Fruit fly (Drosophila melanogaster) whole organism, embryonic: ENCODE measurements around the gene Drs.

Source experiments
- Atf3 ChIP-seq: fragments of 200-800 bp; sonication (Bioruptor generic); optimal IDR thresholded peaks from 3 replicates; lab custom pipeline; 2016; ENCODE audit warnings: missing biosample characterization, missing genetic modification characterization
- B-H2 ChIP-seq: fragments of 200-800 bp; sonication (Bioruptor generic); optimal IDR thresholded peaks from 2 replicates; lab custom pipeline; 2018; ENCODE audit warnings: missing biosample characterization, mild to moderate bottlenecking, missing genetic modification characterization
- Bgb ChIP-seq: fragments of 200-800 bp; sonication (Bioruptor generic); IDR thresholded peaks from 2 replicates; pipeline ENCODE4 v1.3.6; 2022; ENCODE audit warnings: missing biosample characterization, missing genetic modification characterization; ENCODE audit not compliant: partially characterized antibody
- Blimp-1 ChIP-seq: fragments of 200-800 bp; sonication (Bioruptor generic); optimal IDR thresholded peaks from 3 replicates; lab custom pipeline; 2018; ENCODE audit warnings: missing biosample characterization, missing genetic modification characterization, mild to moderate bottlenecking, moderate library complexity, missing genetic modification reagents
- CG10321 ChIP-seq: fragments of 200-800 bp; sonication (Bioruptor generic); IDR thresholded peaks from 2 replicates; pipeline ENCODE4 v1.3.6; 2022; ENCODE audit warnings: missing biosample characterization, missing genetic modification characterization
- CG10654 ChIP-seq: fragments of 200-800 bp; sonication (Bioruptor generic); optimal IDR thresholded peaks from 2 replicates; lab custom pipeline; 2016; ENCODE audit warnings: missing biosample characterization, missing genetic modification characterization
- CG10959 ChIP-seq: fragments of 200-800 bp; sonication (Bioruptor generic); IDR thresholded peaks from 2 replicates; pipeline ENCODE4 v1.3.6; 2022; ENCODE audit warnings: missing biosample characterization, missing genetic modification characterization
- CG10979 ChIP-seq: fragments of 200-800 bp; sonication (Bioruptor generic); optimal IDR thresholded peaks from 2 replicates; lab custom pipeline; 2018; ENCODE audit warnings: missing biosample characterization, mild to moderate bottlenecking, missing genetic modification characterization, moderate library complexity
- CG11504 ChIP-seq: fragments of 200-800 bp; sonication (Bioruptor generic); optimal IDR thresholded peaks from 3 replicates; lab custom pipeline; 2019; ENCODE audit warnings: missing biosample characterization, mild to moderate bottlenecking, missing genetic modification characterization, moderate library complexity
- CG12219 ChIP-seq: fragments of 200-800 bp; sonication (Bioruptor generic); optimal IDR thresholded peaks from 3 replicates; lab custom pipeline; 2018; ENCODE audit warnings: missing biosample characterization, mild to moderate bottlenecking, missing genetic modification characterization
- CG13424 ChIP-seq: fragments of 200-800 bp; sonication (Bioruptor generic); optimal IDR thresholded peaks from 2 replicates; lab custom pipeline; 2019; ENCODE audit warnings: missing biosample characterization, mild to moderate bottlenecking, missing genetic modification characterization, moderate library complexity
- CG13624 ChIP-seq: fragments of 200-800 bp; sonication (Bioruptor generic); optimal IDR thresholded peaks from 2 replicates; lab custom pipeline; 2016; ENCODE audit warnings: missing biosample characterization, missing genetic modification characterization
- CG14441 ChIP-seq: fragments of 200-800 bp; sonication (Bioruptor generic); IDR thresholded peaks from 2 replicates; pipeline ENCODE4 v1.3.6; 2022; ENCODE audit warnings: missing biosample characterization, missing genetic modification characterization
- CG15011 ChIP-seq: fragments of 200-800 bp; sonication (Bioruptor generic); optimal IDR thresholded peaks from 3 replicates; lab custom pipeline; 2018; ENCODE audit warnings: missing biosample characterization, mild to moderate bottlenecking, missing genetic modification characterization
- CG1603 ChIP-seq: fragments of 200-800 bp; sonication (Bioruptor generic); optimal IDR thresholded peaks from 2 replicates; lab custom pipeline; 2019; ENCODE audit warnings: missing biosample characterization, mild to moderate bottlenecking, missing genetic modification characterization, moderate library complexity
- CG17612 ChIP-seq: fragments of 200-800 bp; sonication (Bioruptor generic); IDR thresholded peaks from 2 replicates; pipeline ENCODE4 v1.3.6; 2022; ENCODE audit warnings: missing biosample characterization, missing genetic modification characterization
- CG18476 ChIP-seq: fragments of 200-800 bp; sonication (Bioruptor generic); optimal IDR thresholded peaks from 2 replicates; lab custom pipeline; 2016; ENCODE audit warnings: missing biosample characterization, mild to moderate bottlenecking, missing genetic modification characterization
- CG31365 ChIP-seq: fragments of 200-800 bp; sonication (Bioruptor generic); optimal IDR thresholded peaks from 2 replicates; lab custom pipeline; 2018; ENCODE audit warnings: missing biosample characterization, mild to moderate bottlenecking, missing genetic modification characterization
- CG31388 ChIP-seq: fragments of 200-800 bp; sonication (Bioruptor generic); optimal IDR thresholded peaks from 2 replicates; lab custom pipeline; 2016; ENCODE audit warnings: missing biosample characterization, missing genetic modification characterization
- CG31441 ChIP-seq: fragments of 200-800 bp; sonication (Bioruptor generic); IDR thresholded peaks from 2 replicates; pipeline ENCODE4 v1.3.6; 2022; ENCODE audit warnings: missing biosample characterization, missing genetic modification characterization
- CG33213 ChIP-seq: fragments of 200-800 bp; sonication (Bioruptor generic); optimal IDR thresholded peaks from 3 replicates; lab custom pipeline; 2016; ENCODE audit warnings: missing biosample characterization, missing genetic modification characterization
- CG4404 ChIP-seq: fragments of 200-800 bp; sonication (Bioruptor generic); IDR thresholded peaks from 2 replicates; pipeline ENCODE4 v1.3.6; 2022; ENCODE audit warnings: missing biosample characterization, missing genetic modification characterization
- CG6254 ChIP-seq: fragments of 200-800 bp; sonication (Bioruptor generic); optimal IDR thresholded peaks from 3 replicates; lab custom pipeline; 2017; ENCODE audit warnings: mild to moderate bottlenecking, missing biosample characterization, missing genetic modification reagents, missing genetic modification characterization
- CG6654 ChIP-seq: fragments of 200-800 bp; sonication (Bioruptor generic); optimal IDR thresholded peaks from 2 replicates; lab custom pipeline; 2017; ENCODE audit warnings: missing biosample characterization, mild to moderate bottlenecking, missing genetic modification characterization
- CG6813 ChIP-seq: fragments of 200-800 bp; sonication (Bioruptor generic); optimal IDR thresholded peaks from 2 replicates; lab custom pipeline; 2017; ENCODE audit warnings: missing biosample characterization, missing genetic modification characterization, mild to moderate bottlenecking, moderate library complexity, missing genetic modification reagents
- D ChIP-seq, 2 experiments: fragments of 200-800 bp in 1 of 2; fragments of >200 bp in 1 of 2; sonication (Bioruptor generic) in 1 of 2; optimal IDR thresholded peaks; 2 replicates in 1 of 2; 3 replicates in 1 of 2; lab custom pipeline; 2017; ENCODE audit warnings: mild to moderate bottlenecking in 1 of 2, missing biosample characterization in 1 of 2, missing genetic modification characterization in 1 of 2, missing genetic modification reagents in 1 of 2
- Dad ChIP-seq: fragments of 200-800 bp; sonication (Bioruptor generic); optimal IDR thresholded peaks from 3 replicates; lab custom pipeline; 2016; ENCODE audit warnings: missing biosample characterization, missing genetic modification characterization
- Jarid2 ChIP-seq: fragments of 200-800 bp; sonication (Bioruptor generic); optimal IDR thresholded peaks from 3 replicates; lab custom pipeline; 2017; ENCODE audit warnings: mild to moderate bottlenecking, missing biosample characterization, missing genetic modification reagents, missing genetic modification characterization
- Rx ChIP-seq: fragments of 200-800 bp; sonication (Bioruptor generic); IDR thresholded peaks from 2 replicates; pipeline ENCODE4 v1.3.6; 2022; ENCODE audit warnings: missing biosample characterization, missing genetic modification characterization
- Vsx1 ChIP-seq: fragments of 200-800 bp; sonication (Bioruptor generic); optimal IDR thresholded peaks from 2 replicates; lab custom pipeline; 2017; ENCODE audit warnings: missing biosample characterization, mild to moderate bottlenecking, missing genetic modification characterization, missing genetic modification reagents
- abd-A ChIP-seq: fragments of 200-800 bp; sonication (Bioruptor generic); optimal IDR thresholded peaks from 3 replicates; lab custom pipeline; 2019; ENCODE audit warnings: missing biosample characterization, mild to moderate bottlenecking, missing genetic modification characterization, moderate library complexity
- dan ChIP-seq: fragments of 200-800 bp; sonication (Bioruptor generic); IDR thresholded peaks from 2 replicates; pipeline ENCODE4 v1.3.6; 2022; ENCODE audit warnings: missing biosample characterization, missing genetic modification characterization
- dimm ChIP-seq: fragments of 200-800 bp; sonication (Bioruptor generic); IDR thresholded peaks from 2 replicates; pipeline ENCODE4 v1.3.6; 2022; ENCODE audit warnings: missing biosample characterization, missing genetic modification characterization
- dmrt99B ChIP-seq: fragments of 200-800 bp; sonication (Bioruptor generic); optimal IDR thresholded peaks from 2 replicates; lab custom pipeline; 2018; ENCODE audit warnings: missing biosample characterization, mild to moderate bottlenecking, missing genetic modification characterization, moderate library complexity
- gcm ChIP-seq: fragments of 200-800 bp; sonication (Bioruptor generic); optimal IDR thresholded peaks from 2 replicates; lab custom pipeline; 2019; ENCODE audit warnings: missing biosample characterization, mild to moderate bottlenecking, missing genetic modification characterization, moderate library complexity
- gcm2 ChIP-seq: fragments of 200-800 bp; sonication (Bioruptor generic); optimal IDR thresholded peaks from 2 replicates; lab custom pipeline; 2016; ENCODE audit warnings: missing biosample characterization, missing genetic modification characterization
- h ChIP-seq: fragments of >200 bp; optimal IDR thresholded peaks from 2 replicates; lab custom pipeline; 2017
- ind ChIP-seq: fragments of 200-800 bp; sonication (Bioruptor generic); optimal IDR thresholded peaks from 3 replicates; lab custom pipeline; 2016; ENCODE audit warnings: missing biosample characterization, missing genetic modification characterization
- lmd ChIP-seq: fragments of 200-800 bp; sonication (Bioruptor generic); IDR thresholded peaks from 2 replicates; pipeline ENCODE4 v1.3.6; 2022; ENCODE audit warnings: missing biosample characterization, missing genetic modification characterization
- nau ChIP-seq: fragments of 200-800 bp; sonication (Bioruptor generic); optimal IDR thresholded peaks from 3 replicates; lab custom pipeline; 2017; ENCODE audit warnings: missing biosample characterization, mild to moderate bottlenecking, missing genetic modification characterization, missing genetic modification reagents
- row ChIP-seq: fragments of 200-800 bp; sonication (Bioruptor generic); IDR thresholded peaks from 3 replicates; pipeline ENCODE4 v1.3.6; 2022; ENCODE audit warnings: missing biosample characterization, missing genetic modification characterization
- sc ChIP-seq, 3 experiments: fragments of >200 bp in 2 of 3; fragments of 200-800 bp in 1 of 3; sonication (Bioruptor generic) in 1 of 3; optimal IDR thresholded peaks; 2 replicates in 2 of 3; 3 replicates in 1 of 3; lab custom pipeline; 2017; ENCODE audit warnings: mild to moderate bottlenecking in 1 of 3, missing biosample characterization in 1 of 3, missing genetic modification characterization in 1 of 3, missing genetic modification reagents in 1 of 3
- sd ChIP-seq: fragments of 200-800 bp; sonication (Bioruptor generic); optimal IDR thresholded peaks from 3 replicates; lab custom pipeline; 2018; ENCODE audit warnings: missing biosample characterization, mild to moderate bottlenecking, missing genetic modification characterization, moderate library complexity
- trh ChIP-seq: fragments of 200-800 bp; sonication (Bioruptor generic); optimal IDR thresholded peaks from 2 replicates; lab custom pipeline; 2016; ENCODE audit warnings: missing biosample characterization, missing genetic modification characterization
- twi ChIP-seq: fragments of 200-800 bp; optimal IDR thresholded peaks from 2 replicates; lab custom pipeline; 2019; ENCODE audit warnings: missing biosample characterization, mild to moderate bottlenecking, missing genetic modification characterization, moderate library complexity
- unc-4 ChIP-seq: fragments of 200-800 bp; sonication (Bioruptor generic); IDR thresholded peaks from 2 replicates; pipeline ENCODE4 v1.3.6; 2022; ENCODE audit warnings: missing biosample characterization, missing genetic modification characterization; ENCODE audit not compliant: partially characterized antibody

Drs gene

dm6 chr3L:3388708-3389665 is 19.6 kb downstream of the Drs start (continued):
- TF ChIP-seq nau (GFP tag; lab: Kevin White, UChicago) (no peak), B-H2 (GFP tag; lab: Kevin White, UChicago) (no peak), unc-4 (GFP tag; lab: Robert Waterston, UW) (no peak), CG10959 (GFP tag; lab: Robert Waterston, UW) (no peak), Bgb (GFP tag; lab: Robert Waterston, UW) (no peak), Blimp-1 (GFP tag; lab: Kevin White, UChicago) (no peak), sd (tag; lab: Kevin White, UChicago) (no peak), trh (no peak), CG11504 (no peak), Atf3 (no peak), CG13624 (GFP tag; lab: Kevin White, UChicago) (no peak), sc (optimal IDR thresholded peaks at IDR 0.05; lab: Kevin White, UChicago) (no peak), sc (GFP tag; optimal IDR thresholded peaks at IDR 0.05; lab: Kevin White, UChicago) (no peak)

dm6 chr3L:3389666-3390059 is 20.3 kb downstream of the Drs start:
- TF ChIP-seq CG14441 (GFP tag; lab: Robert Waterston, UW) (no peak), abd-A (tag; lab: Kevin White, UChicago) (no peak), CG4404 (GFP tag; lab: Robert Waterston, UW) (0 out of 2 replicates have a peak, but pooled peaks have one; percentile 12), gcm2 (no peak), CG13424 (peak; percentile 38), CG10321 (0 out of 2 replicates have a peak, but pooled peaks have one; percentile 3), Jarid2 (GFP tag; lab: Kevin White, UChicago) (no peak), CG17612 (no peak), CG6813 (GFP tag; lab: Kevin White, UChicago) (peak; percentile 24), twi (no peak), CG6254 (peak; percentile 28), CG10979 (tag; lab: Kevin White, UChicago) (peak; percentile 80), CG31388 (GFP tag; lab: Kevin White, UChicago) (peak; percentile 26), CG6654 (peak; percentile 39), dimm (GFP tag; lab: Robert Waterston, UW) (0 out of 2 replicates have a peak, but pooled peaks have one; percentile 9), CG10654 (GFP tag; lab: Kevin White, UChicago) (peak; percentile 37), CG33213 (GFP tag; lab: Kevin White, UChicago) (peak; percentile 47), Dad (peak; percentile 31), CG31365 (tag; lab: Kevin White, UChicago) (no peak), CG15011 (GFP tag; lab: Kevin White, UChicago) (no peak), gcm (GFP tag; lab: Kevin White, UChicago) (peak; percentile 6), ind (GFP tag; lab: Kevin White, UChicago) (peak; percentile 54), h (lab: Kevin White, UChicago) (no peak), row (GFP tag; lab: Robert Waterston, UW) (peak; percentile 49; the same call in 1 of the 3 replicates), CG1603 (tag; lab: Kevin White, UChicago) (peak; percentile 6), lmd (GFP tag; lab: Robert Waterston, UW) (peak; percentile 31; the same call in 1 of the 2 replicates), Vsx1 (GFP tag; lab: Kevin White, UChicago) (peak; percentile 10), CG18476 (GFP tag; lab: Kevin White, UChicago) (peak; percentile 54), dan (no peak), CG12219 (GFP tag; lab: Kevin White, UChicago) (no peak), CG31441 (GFP tag; lab: Robert Waterston, UW) (peak; percentile 69; the same call in 1 of the 2 replicates), D (optimal IDR thresholded peaks at IDR 0.05; lab: Kevin White, UChicago) (no peak), D (GFP tag; optimal IDR thresholded peaks at IDR 0.05; lab: Kevin White, UChicago) (peak; percentile 50), dmrt99B (tag; lab: Kevin White, UChicago) (peak; percentile 73), Rx (GFP tag; lab: Robert Waterston, UW) (peak; percentile 28; the same call in 1 of the 2 replicates)
